Worm (Caenorhabditis elegans): ENCODE results near the gene C09E7.7.

DNA sequence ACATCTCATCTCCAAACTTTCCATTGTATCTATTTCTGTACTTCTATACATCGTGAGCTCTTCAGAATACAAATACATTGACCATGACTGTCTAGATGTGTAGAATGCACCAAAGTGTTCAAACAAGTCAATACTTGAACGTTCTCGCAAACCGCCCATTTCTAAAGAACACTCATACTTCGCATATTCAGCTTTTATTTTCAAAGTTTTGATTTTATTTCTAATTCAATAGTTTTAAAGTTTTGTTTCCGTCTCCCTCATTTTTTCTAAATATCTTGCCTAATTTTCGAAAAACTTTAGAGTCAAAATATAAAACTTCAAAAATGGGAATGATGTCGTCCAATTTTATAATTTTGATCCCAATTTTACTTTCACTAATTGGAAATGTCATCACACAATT lies 23.1 kb downstream of the C09E7.7 start, which contains the start of gene pqn-10:
- TF ChIP-seq ama-1 (optimal IDR thresholded peaks at IDR 0.05) (no peak), ceh-82 (tag; optimal IDR thresholded peaks at IDR 0.05) (no peak), unc-62 (GFP tag; optimal IDR thresholded peaks at IDR 0.05) (no peak), mdl-1 (tag; optimal IDR thresholded peaks at IDR 0.05) (no peak), nhr-6 (tag; optimal IDR thresholded peaks at IDR 0.05) (no peak), lin-39 (tag; optimal IDR thresholded peaks at IDR 0.05) (no peak), nhr-12 (tag; optimal IDR thresholded peaks at IDR 0.05) (no peak), nhr-11 (tag; optimal IDR thresholded peaks at IDR 0.05) (no peak), alr-1 (tag; optimal IDR thresholded peaks at IDR 0.05) (no peak), ZK546.5 (tag; optimal IDR thresholded peaks at IDR 0.05) (no peak), elt-3 (tag; optimal IDR thresholded peaks at IDR 0.05) (no peak), mbf-1 (tag; optimal IDR thresholded peaks at IDR 0.05) (no peak), skn-1 (tag; optimal IDR thresholded peaks at IDR 0.05) (no peak)
